Fruit fly (Drosophila melanogaster): ENCODE results near the gene CG3634.
A peak's percentile ranks its signal among the peaks of the same experiment; 100 is the strongest.

CG3634 gene

DNA sequence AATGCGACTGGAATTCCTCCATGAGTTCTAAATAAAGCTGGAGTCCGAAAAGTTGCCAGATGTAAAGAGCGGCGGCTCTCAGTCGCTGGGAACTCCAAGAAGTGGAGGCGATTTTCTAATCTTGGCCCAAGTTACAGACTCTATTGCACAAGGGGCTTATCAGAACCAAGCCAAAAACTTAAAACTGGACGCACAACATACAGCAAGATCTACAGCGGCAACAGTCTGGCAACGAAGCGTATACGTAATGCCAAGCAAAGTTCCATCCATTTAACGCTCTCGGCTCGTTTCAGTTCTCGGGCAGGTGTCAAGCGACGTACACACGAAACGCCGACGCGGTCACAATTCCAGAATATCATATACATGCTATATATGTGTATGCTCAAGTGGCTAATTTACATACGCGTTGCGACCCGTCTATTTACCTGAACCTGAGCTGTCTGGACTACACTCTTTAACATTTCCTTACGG lies 28.8 kb upstream of the CG3634 start:
- TF ChIP-seq vri (GFP tag; optimal IDR thresholded peaks at IDR 0.05) (peak; percentile 55), CG10669 (GFP tag; optimal IDR thresholded peaks at IDR 0.05) (no peak), CG6163 (GFP tag; IDR thresholded peaks at IDR 0.05) (no peak), CG8632 (GFP tag; optimal IDR thresholded peaks at IDR 0.05) (no peak), fkh (GFP tag; optimal IDR thresholded peaks at IDR 0.05) (no peak), CG6854 (GFP tag; optimal IDR thresholded peaks at IDR 0.05) (no peak)

DNA sequence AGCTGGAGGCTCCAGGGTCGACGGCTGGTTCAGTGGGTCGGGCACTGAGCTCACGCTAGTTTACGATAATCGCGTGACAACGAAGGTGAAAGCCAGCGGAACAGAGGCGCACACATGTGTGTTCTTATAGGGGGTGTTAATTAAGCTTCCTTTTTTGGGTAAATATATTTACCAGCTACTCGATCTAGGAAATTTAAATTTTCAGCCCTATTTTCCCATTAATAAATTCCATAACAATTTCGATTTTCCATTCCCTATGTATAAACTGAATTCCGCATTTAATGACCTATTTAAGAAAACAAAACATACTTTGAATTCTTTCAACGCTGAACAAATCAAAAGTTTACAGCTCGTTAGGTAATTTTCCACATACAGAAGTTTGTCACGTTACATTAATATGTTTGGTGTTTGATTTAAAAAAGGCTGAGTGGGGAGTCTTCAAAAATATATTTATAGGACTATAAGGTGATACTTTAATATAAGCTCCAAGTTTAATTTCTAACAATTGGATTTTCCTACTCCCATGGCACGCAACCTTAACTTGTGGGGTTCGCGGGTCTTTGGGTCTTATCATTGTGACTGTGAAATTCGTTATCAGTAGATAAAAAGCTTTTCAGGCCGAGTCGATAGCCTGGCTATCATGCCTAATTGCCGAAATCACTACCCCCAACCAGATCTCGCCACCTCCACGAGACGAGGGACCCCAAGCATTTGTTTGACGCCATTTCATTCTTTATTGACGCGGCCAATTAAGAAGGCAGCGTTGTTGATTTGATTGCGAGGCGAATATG lies 28.2 kb upstream of the CG3634 start, which contains the start of gene CG13255:
TSS of gene CG13255 (plus strand) at position 449 of the 791 bp plus-strand sequence.
- no peak for TF ChIP-seq CG6163 (GFP tag; IDR thresholded peaks at IDR 0.05)
- no peak for TF ChIP-seq CG8119 (GFP tag; IDR thresholded peaks at IDR 0.05)
- TF ChIP-seq Eip75B (GFP tag; optimal IDR thresholded peaks at IDR 0.05), result peak; percentile 29
- TF ChIP-seq cyc (GFP tag; optimal IDR thresholded peaks at IDR 0.05), result peak; percentile 2
- TF ChIP-seq CG3032 (tag; optimal IDR thresholded peaks at IDR 0.05), result no peak
- peak; percentile 18 for TF ChIP-seq Eip93F (GFP tag; optimal IDR thresholded peaks at IDR 0.05)
- peak; percentile 0 for TF ChIP-seq CG8319 (GFP tag; optimal IDR thresholded peaks at IDR 0.05)
- TF ChIP-seq CG32006 (GFP tag; optimal IDR thresholded peaks at IDR 0.05), result no peak
- no peak for TF ChIP-seq fd59A (GFP tag; optimal IDR thresholded peaks at IDR 0.05)
- TF ChIP-seq Gug (GFP tag; IDR thresholded peaks at IDR 0.05), result no peak
- no peak for TF ChIP-seq net (GFP tag; optimal IDR thresholded peaks at IDR 0.05)
- TF ChIP-seq lz (GFP tag; optimal IDR thresholded peaks at IDR 0.05), result peak; percentile 19
- TF ChIP-seq ss (GFP tag; optimal IDR thresholded peaks at IDR 0.05), result no peak
- no peak for TF ChIP-seq CG6854 (GFP tag; optimal IDR thresholded peaks at IDR 0.05)
- TF ChIP-seq Eip78C (GFP tag), result peak; percentile 48
- TF ChIP-seq CG31627 (GFP tag; optimal IDR thresholded peaks at IDR 0.05), result peak; percentile 34
- no peak for TF ChIP-seq Blimp-1 (GFP tag; optimal IDR thresholded peaks at IDR 0.05)
- TF ChIP-seq CG6792 (GFP tag; optimal IDR thresholded peaks at IDR 0.05), result peak; percentile 13
- TF ChIP-seq Ets96B (tag; optimal IDR thresholded peaks at IDR 0.05), result no peak
- TF ChIP-seq CG7368 (GFP tag; optimal IDR thresholded peaks at IDR 0.05), result no peak
- peak; percentile 47 for TF ChIP-seq Hr39 (GFP tag; optimal IDR thresholded peaks at IDR 0.05)
- peak; percentile 15 for TF ChIP-seq fkh (GFP tag; optimal IDR thresholded peaks at IDR 0.05)
- peak; percentile 9 for TF ChIP-seq topi (GFP tag; optimal IDR thresholded peaks at IDR 0.05)
- no peak for TF ChIP-seq CG15336 (GFP tag; IDR thresholded peaks at IDR 0.05)
- peak; percentile 4 for TF ChIP-seq acj6 (GFP tag; optimal IDR thresholded peaks at IDR 0.05)
- TF ChIP-seq Met (GFP tag; optimal IDR thresholded peaks at IDR 0.05), result peak; percentile 15
- TF ChIP-seq esn (GFP tag; optimal IDR thresholded peaks at IDR 0.05), result peak; percentile 56

DNA sequence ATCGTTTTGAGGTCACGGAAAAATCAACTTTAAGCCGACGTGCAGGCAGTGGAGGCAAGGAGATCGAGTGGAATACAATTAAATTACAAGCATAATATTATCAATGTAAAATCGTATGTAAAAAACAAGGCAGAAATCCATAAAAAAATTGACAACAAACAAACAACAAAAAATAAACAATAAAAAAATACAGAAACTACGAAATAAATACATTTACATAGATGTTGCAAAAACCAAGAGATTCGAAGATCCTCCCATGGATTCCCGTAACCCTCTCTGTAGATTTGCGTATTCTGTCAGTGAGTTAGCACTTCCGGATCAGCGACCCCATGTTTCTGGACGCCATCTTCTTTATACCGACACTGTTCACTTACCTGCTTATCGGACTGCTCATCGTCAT lies 26.8 kb upstream of the CG3634 start, which contains the start of gene CG3288:
TSS of gene CG3288 (plus strand) at position 301 of the 400 bp plus-strand sequence.
- TF ChIP-seq CG32006 (GFP tag; optimal IDR thresholded peaks at IDR 0.05) (no peak), CG15336 (GFP tag; IDR thresholded peaks at IDR 0.05) (no peak), CG8319 (GFP tag; optimal IDR thresholded peaks at IDR 0.05) (no peak), pdm3 (GFP tag; optimal IDR thresholded peaks at IDR 0.05) (no peak), dsx (GFP tag; optimal IDR thresholded peaks at IDR 0.05; ENCODE audit: poor library complexity, severe bottlenecking) (no peak), Eip75B (GFP tag; optimal IDR thresholded peaks at IDR 0.05) (no peak), CG34406 (GFP tag; optimal IDR thresholded peaks at IDR 0.05) (no peak), Sox15 (GFP tag; optimal IDR thresholded peaks at IDR 0.05) (no peak), dac (GFP tag; optimal IDR thresholded peaks at IDR 0.05) (no peak), Ets96B (tag; optimal IDR thresholded peaks at IDR 0.05) (no peak), acj6 (GFP tag; optimal IDR thresholded peaks at IDR 0.05) (no peak), Eip78C (GFP tag) (no peak), Ets21C (GFP tag; optimal IDR thresholded peaks at IDR 0.05) (no peak)
